Worm (Caenorhabditis elegans) whole organism, midembryonic: ENCODE data around the gene F54F12.1.

Experiments
- T22C8.4 ChIP-seq: fragments of 200-800 bp; sonication (Bioruptor generic); IDR thresholded peaks from 2 replicates; pipeline ENCODE4 v1.3.6; 2022; ENCODE audit warnings: missing genetic modification characterization, missing compliant biosample characterization
- cog-1 ChIP-seq: sonication (generic microtip); optimal IDR thresholded peaks from 2 replicates; lab custom pipeline; 2016; ENCODE audit warnings: missing genetic modification characterization, missing compliant biosample characterization
- flt-1 ChIP-seq: fragments of 200-800 bp; sonication (Bioruptor generic); IDR thresholded peaks from 2 replicates; pipeline ENCODE4 v1.3.6; 2022; ENCODE audit warnings: missing genetic modification characterization, missing compliant biosample characterization
- klf-2 ChIP-seq: fragments of 200-800 bp; sonication (Bioruptor generic); conservative IDR thresholded peaks from 2 replicates; pipeline ENCODE4 v1.3.6; 2022; ENCODE audit warnings: missing genetic modification reagents, missing genetic modification characterization, missing compliant biosample characterization
- med-1 ChIP-seq: sonication (generic microtip); optimal IDR thresholded peaks from 2 replicates; lab custom pipeline; 2017; ENCODE audit warnings: missing genetic modification characterization, mild to moderate bottlenecking, missing compliant biosample characterization, antibody characterized with exemption, missing genetic modification reagents; ENCODE audit not compliant: insufficient read depth
- ref-1 ChIP-seq: fragments of 200-800 bp; sonication (Bioruptor generic); conservative IDR thresholded peaks from 2 replicates; pipeline ENCODE4 v1.3.6; 2022; ENCODE audit warnings: missing genetic modification reagents, missing genetic modification characterization, missing compliant biosample characterization
- tab-1 ChIP-seq: fragments of 200-800 bp; sonication (Bioruptor generic); IDR thresholded peaks from 2 replicates; pipeline ENCODE4 v1.3.6; 2022; ENCODE audit warnings: missing genetic modification characterization, missing compliant biosample characterization
- ztf-23 ChIP-seq: fragments of 200-800 bp; sonication (Bioruptor generic); IDR thresholded peaks from 2 replicates; pipeline ENCODE4 v1.3.6; 2022; ENCODE audit warnings: missing genetic modification reagents, missing genetic modification characterization, missing compliant biosample characterization
- ztf-29 ChIP-seq: fragments of 200-800 bp; sonication (Bioruptor generic); IDR thresholded peaks from 2 replicates; pipeline ENCODE4 v1.3.6; 2022; ENCODE audit warnings: missing genetic modification reagents, missing genetic modification characterization, missing compliant biosample characterization

F54F12.1 gene

DNA sequence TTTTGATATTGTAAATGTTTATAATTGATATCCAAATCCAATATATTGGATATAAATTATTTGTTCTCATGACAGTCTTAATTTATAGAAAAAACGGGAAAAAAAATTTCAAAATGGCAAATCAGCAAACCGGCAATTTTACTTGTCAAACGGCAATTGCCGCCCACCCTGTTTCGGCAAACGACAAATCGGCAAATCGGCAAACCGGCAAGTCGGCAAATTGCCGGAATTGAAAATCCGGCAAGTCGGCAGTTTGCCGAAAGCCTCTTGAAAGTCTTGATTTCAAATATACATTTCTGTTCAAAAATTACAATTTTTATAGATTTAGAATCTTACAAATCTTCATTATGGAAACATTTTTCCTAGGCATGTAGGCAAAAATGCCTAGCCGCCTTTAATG is 27.3 kb downstream of the F54F12.1 start:
- TF ChIP-seq T22C8.4 (GFP tag; lab: Robert Waterston, UW) = no peak
- no peak for TF ChIP-seq med-1
- TF ChIP-seq flt-1 = no peak
- TF ChIP-seq ztf-29 (GFP tag; lab: Robert Waterston, UW) = no peak
- TF ChIP-seq ztf-23 (GFP tag; lab: Robert Waterston, UW) = no peak
- TF ChIP-seq cog-1 (tag; lab: Kevin White, UChicago) = no peak
- no peak for TF ChIP-seq tab-1
- TF ChIP-seq ref-1 (GFP tag; lab: Robert Waterston, UW) = no peak

DNA sequence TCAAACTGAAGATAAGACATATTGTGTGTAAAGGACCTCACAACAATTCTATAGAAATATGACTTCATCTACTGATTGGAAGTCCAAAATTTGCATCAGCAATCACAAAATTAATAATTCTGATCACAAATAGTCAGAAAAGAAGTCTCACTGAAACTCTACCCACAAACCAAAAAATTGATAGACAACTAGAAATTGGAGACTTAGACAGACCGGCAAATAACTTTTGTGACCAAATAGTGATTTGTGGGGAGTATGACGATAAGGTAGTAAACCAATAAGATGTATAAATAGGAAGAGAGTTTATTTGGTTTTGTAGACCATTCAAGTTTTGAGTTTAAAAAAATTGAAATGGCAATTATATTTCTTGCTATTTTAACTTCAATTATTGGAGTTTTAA is 31.0 kb downstream of the F54F12.1 start, which contains the start of gene cyp-13A12:
cyp-13A12 (plus strand) TSS at position 267 of the 400 bp plus-strand sequence.
- TF ChIP-seq flt-1 (no peak), T22C8.4 (GFP tag; lab: Robert Waterston, UW) (no peak), klf-2 (GFP tag; lab: Robert Waterston, UW) (no peak), ztf-29 (GFP tag; lab: Robert Waterston, UW) (no peak), ref-1 (GFP tag; lab: Robert Waterston, UW) (no peak), tab-1 (no peak), med-1 (no peak), cog-1 (tag; lab: Kevin White, UChicago) (no peak)

DNA sequence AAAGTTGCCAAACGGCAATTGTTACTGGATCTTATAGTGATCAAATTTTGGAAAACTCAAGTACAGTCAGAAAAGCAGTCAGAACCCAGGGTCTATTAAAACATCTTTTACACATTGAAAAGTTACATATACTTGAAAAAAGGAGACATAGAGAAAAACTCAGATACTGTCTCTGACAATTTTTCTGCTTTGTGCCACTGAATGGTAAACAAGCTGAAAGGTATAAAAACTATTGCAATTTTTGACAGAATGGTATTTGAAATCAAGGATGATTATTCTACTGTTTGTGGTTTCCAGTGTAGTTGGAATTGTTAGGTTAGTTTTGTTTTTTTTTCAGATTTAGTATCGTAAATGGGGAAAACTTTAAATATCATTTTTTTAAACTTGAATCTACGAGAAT is 34.5 kb downstream of the F54F12.1 start, which contains the start of gene cyp-13A11:
cyp-13A11 (plus strand) TSS at position 266 of the 400 bp plus-strand sequence.
- TF ChIP-seq tab-1 (no peak), T22C8.4 (GFP tag; lab: Robert Waterston, UW) (no peak), ztf-29 (GFP tag; lab: Robert Waterston, UW) (no peak), med-1 (no peak), klf-2 (GFP tag; lab: Robert Waterston, UW) (no peak), cog-1 (tag; lab: Kevin White, UChicago) (no peak), ref-1 (GFP tag; lab: Robert Waterston, UW) (no peak), flt-1 (no peak), ztf-23 (GFP tag; lab: Robert Waterston, UW) (no peak)

DNA sequence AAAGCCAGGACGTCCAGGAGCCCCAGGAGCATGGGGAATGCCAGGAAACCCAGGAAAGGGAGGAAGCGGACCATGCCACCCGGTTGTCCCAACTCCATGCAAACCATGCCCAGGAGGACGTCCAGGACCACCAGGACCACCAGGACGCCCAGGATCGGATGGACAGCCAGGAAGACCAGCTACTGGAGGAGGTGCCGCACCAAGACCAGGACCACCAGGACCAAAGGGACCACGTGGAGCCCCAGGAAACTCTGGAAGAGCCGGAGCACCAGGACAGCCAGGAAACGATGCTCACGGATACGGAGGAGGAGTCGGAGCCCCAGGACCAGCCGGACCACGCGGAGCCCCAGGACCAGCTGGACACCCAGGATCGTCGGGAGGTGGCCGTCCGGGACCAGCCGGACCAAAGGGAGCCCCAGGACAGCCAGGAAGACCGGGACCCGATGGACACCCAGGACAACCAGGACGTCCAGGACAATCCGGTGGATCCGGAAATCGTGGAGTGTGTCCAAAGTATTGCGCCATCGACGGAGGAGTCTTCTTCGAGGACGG is 35.6 kb downstream of the F54F12.1 start:
- no peak for TF ChIP-seq ztf-23 (GFP tag; lab: Robert Waterston, UW)
- no peak for TF ChIP-seq flt-1
- TF ChIP-seq cog-1 (tag; lab: Kevin White, UChicago) = no peak
- TF ChIP-seq T22C8.4 (GFP tag; lab: Robert Waterston, UW) = no peak
- TF ChIP-seq ztf-29 (GFP tag; lab: Robert Waterston, UW) = no peak
- no peak for TF ChIP-seq klf-2 (GFP tag; lab: Robert Waterston, UW)
- no peak for TF ChIP-seq tab-1
- TF ChIP-seq ref-1 (GFP tag; lab: Robert Waterston, UW) = no peak
- TF ChIP-seq med-1 = no peak

DNA sequence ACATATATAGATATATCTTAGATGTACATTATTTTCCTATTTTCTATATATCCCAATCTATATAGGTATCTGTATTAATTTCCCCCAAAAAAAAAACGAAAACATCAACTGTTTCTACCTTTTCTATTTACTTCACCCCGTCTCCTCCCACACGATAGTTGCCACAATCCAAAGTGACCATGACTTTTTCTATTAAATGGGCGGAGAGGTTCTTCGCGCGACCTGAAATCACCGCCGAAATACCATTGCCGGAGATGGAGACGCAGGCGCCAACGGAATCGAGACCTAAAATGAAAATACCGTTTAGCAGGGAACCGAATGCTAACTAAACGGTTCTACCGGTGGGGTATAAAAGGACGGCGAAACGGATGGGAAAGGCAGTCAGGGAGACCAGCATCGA is 36.6 kb downstream of the F54F12.1 start, which contains the start of gene col-98:
col-98 (plus strand) TSS at position 390 of the 400 bp plus-strand sequence.
- TF ChIP-seq ref-1 (GFP tag; lab: Robert Waterston, UW) = no peak
- TF ChIP-seq flt-1 = no peak
- no peak for TF ChIP-seq ztf-29 (GFP tag; lab: Robert Waterston, UW)
- no peak for TF ChIP-seq cog-1 (tag; lab: Kevin White, UChicago)
- TF ChIP-seq ztf-23 (GFP tag; lab: Robert Waterston, UW) = no peak
- TF ChIP-seq med-1 = no peak
- no peak for TF ChIP-seq T22C8.4 (GFP tag; lab: Robert Waterston, UW)
- no peak for TF ChIP-seq tab-1
- TF ChIP-seq klf-2 (GFP tag; lab: Robert Waterston, UW) = no peak

DNA sequence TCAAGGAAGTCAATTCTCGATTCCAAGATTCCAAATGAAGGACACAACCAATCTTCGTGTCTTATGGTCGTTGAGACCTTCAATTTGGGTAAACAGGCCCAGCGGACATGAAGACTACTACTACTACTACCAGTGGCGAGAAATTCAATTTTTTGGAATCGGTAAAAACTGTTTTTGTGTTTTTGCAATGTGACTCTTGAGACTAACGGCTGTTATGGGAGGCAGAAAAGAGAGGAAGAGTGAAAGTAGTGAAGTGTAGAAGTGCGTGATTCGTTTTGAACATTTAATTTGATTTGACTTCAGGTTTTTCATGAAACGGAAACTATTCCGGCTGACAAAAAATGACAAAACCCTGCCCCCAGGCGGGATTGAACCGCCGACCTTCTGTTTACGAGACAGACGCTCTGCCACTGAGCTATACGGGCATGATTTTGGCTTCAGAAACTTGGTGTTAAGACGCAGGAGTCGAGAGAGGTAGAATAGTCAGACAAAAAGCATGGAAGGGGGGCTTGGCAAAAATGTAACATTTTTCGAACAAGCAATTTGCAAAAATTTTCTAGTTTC is 39.4 kb downstream of the F54F12.1 start:
- no peak for TF ChIP-seq flt-1
- no peak for TF ChIP-seq ztf-23 (GFP tag; lab: Robert Waterston, UW)
- TF ChIP-seq klf-2 (GFP tag; lab: Robert Waterston, UW) = no peak
- TF ChIP-seq cog-1 (tag; lab: Kevin White, UChicago) = no peak
- TF ChIP-seq ztf-29 (GFP tag; lab: Robert Waterston, UW) = no peak
- TF ChIP-seq T22C8.4 (GFP tag; lab: Robert Waterston, UW) = no peak
- no peak for TF ChIP-seq med-1
- no peak for TF ChIP-seq tab-1
- no peak for TF ChIP-seq ref-1 (GFP tag; lab: Robert Waterston, UW)

DNA sequence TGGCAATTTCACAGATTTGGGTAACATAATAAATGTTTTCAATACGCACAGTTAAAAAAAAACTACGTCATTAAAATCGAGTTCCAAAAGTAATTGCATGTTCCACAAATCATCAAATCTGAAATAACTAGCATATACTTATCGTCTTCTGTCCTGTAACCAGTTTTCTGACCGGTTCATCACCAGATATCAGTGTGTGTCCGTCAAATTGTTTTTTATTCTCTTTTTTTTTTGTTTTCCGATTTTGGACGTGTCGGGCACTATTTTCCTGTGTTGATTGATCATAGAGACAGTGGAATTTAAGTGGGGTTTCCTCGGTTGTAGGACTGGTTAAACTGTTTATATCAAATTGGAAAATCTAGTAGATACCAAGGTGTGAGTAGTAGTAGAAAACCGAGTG is 41.3 kb downstream of the F54F12.1 start:
- TF ChIP-seq T22C8.4 (GFP tag; lab: Robert Waterston, UW) (no peak), ztf-29 (GFP tag; lab: Robert Waterston, UW) (no peak), cog-1 (tag; lab: Kevin White, UChicago) (no peak), ref-1 (GFP tag; lab: Robert Waterston, UW) (no peak), med-1 (no peak), tab-1 (no peak), klf-2 (GFP tag; lab: Robert Waterston, UW) (no peak), flt-1 (no peak), ztf-23 (GFP tag; lab: Robert Waterston, UW) (no peak)

DNA sequence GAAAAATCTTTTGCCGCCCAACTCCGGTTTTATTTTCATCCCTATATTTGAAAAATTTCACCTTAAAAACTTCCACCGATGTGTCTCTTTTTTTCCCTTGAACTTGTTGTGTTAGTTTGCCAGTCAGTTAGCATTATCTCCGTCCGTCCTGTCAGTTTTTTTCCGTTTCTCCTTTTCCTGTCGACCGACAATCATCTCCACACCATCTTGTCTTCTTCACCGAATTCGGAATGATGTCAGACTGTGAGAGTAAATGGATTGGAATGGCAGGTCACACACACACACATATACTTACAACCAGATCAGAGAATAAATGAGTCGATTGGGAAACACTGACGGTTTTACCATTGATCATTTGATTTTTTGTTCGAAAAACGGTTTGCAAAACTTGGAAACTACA is 43.3 kb downstream of the F54F12.1 start:
- TF ChIP-seq tab-1 = no peak
- no peak for TF ChIP-seq flt-1
- no peak for TF ChIP-seq T22C8.4 (GFP tag; lab: Robert Waterston, UW)
- TF ChIP-seq med-1 = no peak

DNA sequence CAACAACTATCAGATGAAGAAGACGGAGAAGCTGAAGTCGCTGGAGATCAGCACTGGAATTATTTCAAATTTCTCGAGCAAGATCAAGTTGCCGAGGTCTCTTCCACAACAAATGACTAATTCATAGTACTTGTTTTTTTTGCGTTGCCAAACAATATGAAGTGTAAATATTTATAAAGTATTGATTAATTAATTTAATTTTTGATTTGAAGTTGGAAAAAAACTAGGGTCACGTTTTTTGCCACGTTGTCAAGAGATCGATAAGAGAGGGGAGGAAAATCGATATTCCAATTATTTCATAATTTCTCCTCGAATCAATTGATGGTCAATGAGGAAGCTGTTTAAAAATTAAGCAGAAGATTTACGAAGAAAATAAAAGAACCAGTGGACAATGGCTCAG is 50.1 kb downstream of the F54F12.1 start, which contains the start of gene snf-7:
snf-7 (plus strand) TSS at position 301 of the 400 bp plus-strand sequence.
- TF ChIP-seq T22C8.4 (GFP tag; lab: Robert Waterston, UW) (0 out of 2 replicates have a peak, but pooled peaks have one; percentile 51), cog-1 (tag; lab: Kevin White, UChicago) (no peak)

DNA sequence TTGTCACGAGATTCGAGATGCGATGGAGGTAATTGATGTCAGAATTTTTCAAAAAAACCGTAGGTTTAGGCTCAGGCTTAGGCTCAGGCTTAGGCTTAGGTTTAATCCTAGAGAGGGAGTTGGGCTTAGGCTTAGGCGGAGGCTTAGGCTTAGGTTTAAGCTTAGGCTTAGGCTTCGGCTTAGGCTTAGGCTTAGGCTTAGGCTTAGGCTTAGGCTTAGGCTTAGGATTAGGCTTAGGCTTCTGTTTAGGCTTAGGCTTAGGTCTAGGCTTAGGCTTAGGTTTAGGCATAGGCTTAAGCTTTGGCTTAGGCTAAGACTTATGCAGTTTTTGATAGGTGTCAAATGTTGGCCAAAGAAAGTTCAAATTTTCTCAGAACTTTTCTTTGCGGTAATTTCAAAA is 50.9 kb downstream of the F54F12.1 start:
- 0 out of 2 replicates have a peak, but pooled peaks have one; percentile 23 for TF ChIP-seq ztf-23 (GFP tag; lab: Robert Waterston, UW)
- peak; percentile 68; the same call in 1 of the 2 replicates for TF ChIP-seq ztf-29 (GFP tag; lab: Robert Waterston, UW)
- TF ChIP-seq T22C8.4 (GFP tag; lab: Robert Waterston, UW) = no peak
